Fruit fly (Drosophila melanogaster) whole organism, prepupa: ENCODE measurements around the gene CG13924.

Experiments
- CG10669 ChIP-seq: fragments of 200-800 bp; sonication (Bioruptor generic); optimal IDR thresholded peaks from 3 replicates; lab custom pipeline; 2018; ENCODE audit warnings: missing biosample characterization, mild to moderate bottlenecking, missing genetic modification characterization, moderate library complexity
- CG11294 ChIP-seq: fragments of 200-800 bp; sonication (Bioruptor generic); IDR thresholded peaks from 2 replicates; pipeline ENCODE4 v1.3.6; 2022; ENCODE audit warnings: missing biosample characterization, missing genetic modification characterization
- CG11762 ChIP-seq: fragments of 200-800 bp; sonication (Bioruptor generic); optimal IDR thresholded peaks from 3 replicates; lab custom pipeline; 2016; ENCODE audit warnings: missing biosample characterization, missing genetic modification characterization; ENCODE audit not compliant: insufficient read depth
- CG11902 ChIP-seq: fragments of 200-800 bp; sonication (Bioruptor generic); optimal IDR thresholded peaks from 3 replicates; lab custom pipeline; 2016; ENCODE audit warnings: missing biosample characterization, missing genetic modification characterization
- CG15336 ChIP-seq: fragments of 200-800 bp; sonication (Bioruptor generic); IDR thresholded peaks from 2 replicates; pipeline ENCODE4 v1.3.6; 2022; ENCODE audit warnings: missing biosample characterization, missing genetic modification characterization
- CG1621 ChIP-seq: fragments of 200-800 bp; sonication (Bioruptor generic); optimal IDR thresholded peaks from 3 replicates; lab custom pipeline; 2018; ENCODE audit warnings: missing biosample characterization, mild to moderate bottlenecking, missing genetic modification characterization
- CG16779 ChIP-seq: fragments of 200-800 bp; sonication (Bioruptor generic); optimal IDR thresholded peaks from 3 replicates; lab custom pipeline; 2017; ENCODE audit warnings: missing biosample characterization, mild to moderate bottlenecking, missing genetic modification characterization
- CG34406 ChIP-seq: fragments of 200-800 bp; sonication (Bioruptor generic); optimal IDR thresholded peaks from 3 replicates; lab custom pipeline; 2016; ENCODE audit warnings: missing biosample characterization, missing genetic modification characterization
- CG3919 ChIP-seq: fragments of 200-800 bp; sonication (Bioruptor generic); optimal IDR thresholded peaks from 3 replicates; lab custom pipeline; 2016; ENCODE audit warnings: missing biosample characterization, missing genetic modification characterization
- CG6276 ChIP-seq: fragments of 200-800 bp; sonication (Bioruptor generic); optimal IDR thresholded peaks from 2 replicates; lab custom pipeline; 2017; ENCODE audit warnings: missing biosample characterization, mild to moderate bottlenecking, missing genetic modification characterization
- CG6792 ChIP-seq: fragments of 200-800 bp; sonication (Bioruptor generic); optimal IDR thresholded peaks from 3 replicates; lab custom pipeline; 2016; ENCODE audit warnings: missing biosample characterization, missing genetic modification characterization
- CG6854 ChIP-seq: fragments of 200-800 bp; sonication (Bioruptor generic); optimal IDR thresholded peaks from 2 replicates; lab custom pipeline; 2017; ENCODE audit warnings: missing biosample characterization, mild to moderate bottlenecking, missing genetic modification characterization
- CG7368 ChIP-seq: fragments of 200-800 bp; sonication (Bioruptor generic); optimal IDR thresholded peaks from 3 replicates; lab custom pipeline; 2016; ENCODE audit warnings: missing biosample characterization, missing genetic modification characterization
- CG8119 ChIP-seq: fragments of 200-800 bp; sonication (Bioruptor generic); IDR thresholded peaks from 3 replicates; pipeline ENCODE4 v1.3.6; 2022; ENCODE audit warnings: missing biosample characterization, missing genetic modification characterization
- CG8319 ChIP-seq: fragments of 200-800 bp; sonication (Bioruptor generic); optimal IDR thresholded peaks from 3 replicates; lab custom pipeline; 2016; ENCODE audit warnings: missing biosample characterization, missing genetic modification characterization
- CG8632 ChIP-seq: fragments of 200-800 bp; sonication (Bioruptor generic); optimal IDR thresholded peaks from 3 replicates; lab custom pipeline; 2016; ENCODE audit warnings: missing biosample characterization, missing genetic modification characterization
- CG9139 ChIP-seq: fragments of 200-800 bp; sonication (Bioruptor generic); optimal IDR thresholded peaks from 3 replicates; lab custom pipeline; 2017; ENCODE audit warnings: missing biosample characterization, mild to moderate bottlenecking, missing genetic modification characterization
- Ets21C ChIP-seq: fragments of 200-800 bp; sonication (Bioruptor generic); optimal IDR thresholded peaks from 3 replicates; lab custom pipeline; 2016; ENCODE audit warnings: missing biosample characterization, missing genetic modification characterization
- Ets96B ChIP-seq: fragments of 200-800 bp; optimal IDR thresholded peaks from 2 replicates; lab custom pipeline; 2019; ENCODE audit warnings: missing biosample characterization, mild to moderate bottlenecking, missing genetic modification characterization, moderate library complexity
- Gug ChIP-seq: fragments of 200-800 bp; sonication (Bioruptor generic); IDR thresholded peaks from 2 replicates; pipeline ENCODE4 v1.3.6; 2022; ENCODE audit warnings: missing biosample characterization, missing genetic modification characterization
- Hr39 ChIP-seq: fragments of 200-800 bp; sonication (Bioruptor generic); optimal IDR thresholded peaks from 2 replicates; lab custom pipeline; 2016; ENCODE audit warnings: missing biosample characterization, missing genetic modification characterization
- Hr4 ChIP-seq: fragments of 200-800 bp; sonication (Bioruptor generic); optimal IDR thresholded peaks from 3 replicates; lab custom pipeline; 2016; ENCODE audit warnings: missing biosample characterization, missing genetic modification characterization
- Lpt ChIP-seq: fragments of 200-800 bp; sonication (Bioruptor generic); optimal IDR thresholded peaks from 3 replicates; lab custom pipeline; 2016; ENCODE audit warnings: missing biosample characterization, missing genetic modification characterization
- OdsH ChIP-seq: fragments of 200-800 bp; sonication (Bioruptor generic); optimal IDR thresholded peaks from 3 replicates; lab custom pipeline; 2016; ENCODE audit warnings: missing biosample characterization, missing genetic modification characterization
- Smox ChIP-seq: fragments of 200-800 bp; sonication (Bioruptor generic); optimal IDR thresholded peaks from 3 replicates; lab custom pipeline; 2016; ENCODE audit warnings: missing biosample characterization, missing genetic modification characterization
- Sox14 ChIP-seq: fragments of 200-800 bp; sonication (Bioruptor generic); optimal IDR thresholded peaks from 3 replicates; lab custom pipeline; 2016; ENCODE audit warnings: missing biosample characterization, missing genetic modification characterization
- Sox15 ChIP-seq: fragments of 200-800 bp; sonication (Bioruptor generic); optimal IDR thresholded peaks from 3 replicates; lab custom pipeline; 2016; ENCODE audit warnings: missing biosample characterization, missing genetic modification characterization
- achi ChIP-seq: fragments of 200-800 bp; sonication (Bioruptor generic); optimal IDR thresholded peaks from 3 replicates; lab custom pipeline; 2016; ENCODE audit warnings: missing biosample characterization, missing genetic modification characterization
- acj6 ChIP-seq: fragments of 200-800 bp; sonication (Bioruptor generic); optimal IDR thresholded peaks from 3 replicates; lab custom pipeline; 2016; ENCODE audit warnings: missing biosample characterization, missing genetic modification characterization
- cyc ChIP-seq: fragments of 200-800 bp; sonication (Bioruptor generic); optimal IDR thresholded peaks from 3 replicates; lab custom pipeline; 2016; ENCODE audit warnings: missing biosample characterization, missing genetic modification characterization
- dac ChIP-seq: fragments of 200-800 bp; sonication (Bioruptor generic); optimal IDR thresholded peaks from 2 replicates; lab custom pipeline; 2017; ENCODE audit warnings: missing biosample characterization, mild to moderate bottlenecking, missing genetic modification characterization
- dsx ChIP-seq: fragments of 200-800 bp; optimal IDR thresholded peaks from 3 replicates; lab custom pipeline; 2019; ENCODE audit warnings: missing biosample characterization, mild to moderate bottlenecking, missing genetic modification characterization, moderate library complexity; ENCODE audit not compliant: poor library complexity, severe bottlenecking
- eg ChIP-seq: fragments of 200-800 bp; sonication (Bioruptor generic); IDR thresholded peaks from 3 replicates; pipeline ENCODE4 v1.3.6; 2022; ENCODE audit warnings: missing biosample characterization, missing genetic modification characterization
- esn ChIP-seq: fragments of 200-800 bp; sonication (Bioruptor generic); optimal IDR thresholded peaks from 2 replicates; lab custom pipeline; 2016; ENCODE audit warnings: missing biosample characterization, mild to moderate bottlenecking, missing genetic modification characterization, moderate library complexity
- fd85E ChIP-seq: fragments of 200-800 bp; sonication (Bioruptor generic); optimal IDR thresholded peaks from 3 replicates; lab custom pipeline; 2016; ENCODE audit warnings: missing biosample characterization, missing genetic modification characterization
- fkh ChIP-seq: fragments of 200-800 bp; sonication (Bioruptor generic); optimal IDR thresholded peaks from 3 replicates; lab custom pipeline; 2017; ENCODE audit warnings: missing biosample characterization, mild to moderate bottlenecking, missing genetic modification characterization, moderate library complexity
- net ChIP-seq: fragments of 200-800 bp; sonication (Bioruptor generic); optimal IDR thresholded peaks from 3 replicates; lab custom pipeline; 2016; ENCODE audit warnings: missing biosample characterization, missing genetic modification characterization
- pdm3 ChIP-seq: fragments of 200-800 bp; sonication (Bioruptor generic); optimal IDR thresholded peaks from 3 replicates; lab custom pipeline; 2016; ENCODE audit warnings: missing biosample characterization, missing genetic modification characterization
- spab ChIP-seq: fragments of 200-800 bp; sonication (Bioruptor generic); optimal IDR thresholded peaks from 2 replicates; lab custom pipeline; 2017; ENCODE audit warnings: missing biosample characterization, mild to moderate bottlenecking, missing genetic modification characterization, missing genetic modification reagents
- ss ChIP-seq, 2 experiments: fragments of 200-800 bp; sonication (Bioruptor generic); optimal IDR thresholded peaks; 2 replicates in 1 of 2; 3 replicates in 1 of 2; lab custom pipeline; 2017 to 2018; ENCODE audit warnings: mild to moderate bottlenecking in 2 of 2, missing biosample characterization in 2 of 2, missing genetic modification characterization in 2 of 2, moderate library complexity in 1 of 2
- svp ChIP-seq: fragments of 200-800 bp; sonication (Bioruptor generic); peaks from one replicate; lab custom pipeline; 2016; ENCODE audit warnings: missing biosample characterization, missing genetic modification characterization
- topi ChIP-seq: fragments of 200-800 bp; sonication (Bioruptor generic); optimal IDR thresholded peaks from 3 replicates; lab custom pipeline; 2016; ENCODE audit warnings: missing biosample characterization, missing genetic modification characterization

CG13924 gene

dm6 chr3L:1865121-1865727 lies 4.6 kb upstream of the CG13924 start, which contains the start of the genes HBS1 and CG12025 (continued):
- TF ChIP-seq dsx (peak; percentile 2), CG34406 (GFP tag; lab: Kevin White, UChicago) (no peak), cyc (GFP tag; lab: Kevin White, UChicago) (peak; percentile 70), CG6792 (no peak), CG16779 (tag; lab: Kevin White, UChicago) (no peak), Gug (GFP tag; lab: Robert Waterston, UW) (peak; percentile 40; the same call in 1 of the 2 replicates), topi (GFP tag; lab: Kevin White, UChicago) (peak; percentile 40), CG6854 (GFP tag; lab: Kevin White, UChicago) (peak; percentile 19), Hr4 (peak; percentile 56), dac (GFP tag; lab: Kevin White, UChicago) (peak; percentile 30), Smox (GFP tag; lab: Kevin White, UChicago) (no peak), CG10669 (GFP tag; lab: Kevin White, UChicago) (peak; percentile 30), CG11762 (GFP tag; lab: Kevin White, UChicago) (no peak), CG11294 (GFP tag; lab: Robert Waterston, UW) (no peak), CG8632 (GFP tag; lab: Kevin White, UChicago) (no peak), Ets96B (peak; percentile 30), Hr39 (GFP tag; lab: Kevin White, UChicago) (peak; percentile 73), eg (GFP tag; lab: Robert Waterston, UW) (peak; percentile 71; the same call in 1 of the 3 replicates)

DNA sequence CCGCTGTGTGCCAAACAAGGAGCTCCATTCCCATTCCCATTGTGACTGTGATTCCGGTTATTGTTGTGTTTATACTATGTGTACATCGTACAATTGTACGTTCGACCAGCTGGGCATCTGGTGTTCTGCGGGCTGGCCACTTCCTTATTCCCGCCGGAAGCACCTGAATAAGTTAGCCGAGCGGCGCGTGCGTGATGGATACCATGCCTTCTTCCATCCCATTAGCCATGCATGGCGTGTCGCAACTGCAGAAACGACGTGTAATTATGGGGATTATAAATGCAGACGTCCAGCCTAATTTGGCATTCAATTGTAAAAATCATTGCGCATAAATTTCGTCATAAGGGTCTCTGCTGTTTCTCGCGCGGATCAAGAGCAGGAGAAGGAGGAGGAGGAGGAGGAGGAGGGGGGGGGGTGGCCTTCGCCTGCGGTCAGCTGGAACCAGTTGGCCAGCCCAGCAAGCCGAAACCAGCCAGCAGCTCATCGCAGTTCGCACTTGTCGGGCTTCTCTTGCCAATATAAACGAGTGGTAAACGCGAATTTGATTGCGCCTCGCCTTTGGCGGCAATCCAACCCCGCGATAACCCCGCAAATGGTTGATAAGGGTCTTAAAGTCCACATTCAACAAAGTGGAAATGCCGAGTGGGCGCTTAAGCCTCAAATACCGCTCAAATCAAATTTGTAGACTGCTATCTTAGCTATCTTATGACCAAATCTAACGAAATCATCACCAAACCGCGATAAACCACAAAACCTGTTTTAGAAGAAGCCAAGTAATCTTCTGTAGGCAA lies 3.6 kb upstream of the CG13924 start:
- TF ChIP-seq CG15336 (peak; percentile 11; the same call in 1 of the 2 replicates), dac (GFP tag; lab: Kevin White, UChicago) (no peak), CG1621 (tag; lab: Kevin White, UChicago) (peak; percentile 3), CG8119 (GFP tag; lab: Robert Waterston, UW) (0 out of 3 replicates have a peak, but pooled peaks have one; percentile 17), esn (GFP tag; lab: Kevin White, UChicago) (no peak), CG7368 (GFP tag; lab: Kevin White, UChicago) (peak; percentile 9), ss (GFP tag; optimal IDR thresholded peaks at IDR 0.05; lab: Kevin White, UChicago) (peak; percentile 31 to 38), CG16779 (tag; lab: Kevin White, UChicago) (peak; percentile 23), CG6276 (GFP tag; lab: Kevin White, UChicago) (peak; percentile 55), CG6854 (GFP tag; lab: Kevin White, UChicago) (peak; percentile 69), fkh (GFP tag; lab: Kevin White, UChicago) (no peak), achi (GFP tag; lab: Kevin White, UChicago) (no peak), svp (GFP tag; lab: Kevin White, UChicago) (peak; percentile 96)

- TF ChIP-seq fkh (GFP tag; lab: Kevin White, UChicago): no peak
- peak; percentile 64; the same call in 2 of the 3 replicates for TF ChIP-seq eg (GFP tag; lab: Robert Waterston, UW)
- TF ChIP-seq Sox14: no peak
- TF ChIP-seq Ets96B: no peak
- no peak for TF ChIP-seq pdm3 (GFP tag; lab: Kevin White, UChicago)
- no peak for TF ChIP-seq spab
- no peak for TF ChIP-seq CG1621 (tag; lab: Kevin White, UChicago)
- TF ChIP-seq CG10669 (GFP tag; lab: Kevin White, UChicago): no peak
- TF ChIP-seq CG8632 (GFP tag; lab: Kevin White, UChicago): peak; percentile 32
- no peak for TF ChIP-seq cyc (GFP tag; lab: Kevin White, UChicago)
- TF ChIP-seq OdsH (GFP tag; lab: Kevin White, UChicago): no peak
- TF ChIP-seq ss (GFP tag; optimal IDR thresholded peaks at IDR 0.05; lab: Kevin White, UChicago): no peak
- no peak for TF ChIP-seq CG16779 (tag; lab: Kevin White, UChicago)
- TF ChIP-seq Sox15 (GFP tag; lab: Kevin White, UChicago): no peak
- no peak for TF ChIP-seq Lpt (GFP tag; lab: Kevin White, UChicago)
- TF ChIP-seq CG6792: peak; percentile 6
- TF ChIP-seq Ets21C (GFP tag; lab: Kevin White, UChicago): no peak
- TF ChIP-seq CG3919: no peak
- no peak for TF ChIP-seq Smox (GFP tag; lab: Kevin White, UChicago)
- peak; percentile 0 for TF ChIP-seq dsx
- TF ChIP-seq acj6: no peak
- TF ChIP-seq esn (GFP tag; lab: Kevin White, UChicago): peak; percentile 37
- peak; percentile 68 for TF ChIP-seq Gug (GFP tag; lab: Robert Waterston, UW)
- no peak for TF ChIP-seq net (GFP tag; lab: Kevin White, UChicago)
- TF ChIP-seq fd85E (GFP tag; lab: Kevin White, UChicago): no peak
- TF ChIP-seq CG11902 (GFP tag; lab: Kevin White, UChicago): no peak
- TF ChIP-seq CG9139: no peak
- no peak for TF ChIP-seq CG34406 (GFP tag; lab: Kevin White, UChicago)
- no peak for TF ChIP-seq Hr39 (GFP tag; lab: Kevin White, UChicago)
- peak; percentile 21 for TF ChIP-seq CG8319 (GFP tag; lab: Kevin White, UChicago)
Measured at dm6 chr3L:1868841-1869240, 978 bp upstream of the CG13924 start.
